Fruit fly (Drosophila melanogaster): Measurements from ENCODE around the gene CG13738.
A peak's percentile ranks its signal among the peaks of the same experiment; 100 is the strongest.

CG13738 gene

DNA sequence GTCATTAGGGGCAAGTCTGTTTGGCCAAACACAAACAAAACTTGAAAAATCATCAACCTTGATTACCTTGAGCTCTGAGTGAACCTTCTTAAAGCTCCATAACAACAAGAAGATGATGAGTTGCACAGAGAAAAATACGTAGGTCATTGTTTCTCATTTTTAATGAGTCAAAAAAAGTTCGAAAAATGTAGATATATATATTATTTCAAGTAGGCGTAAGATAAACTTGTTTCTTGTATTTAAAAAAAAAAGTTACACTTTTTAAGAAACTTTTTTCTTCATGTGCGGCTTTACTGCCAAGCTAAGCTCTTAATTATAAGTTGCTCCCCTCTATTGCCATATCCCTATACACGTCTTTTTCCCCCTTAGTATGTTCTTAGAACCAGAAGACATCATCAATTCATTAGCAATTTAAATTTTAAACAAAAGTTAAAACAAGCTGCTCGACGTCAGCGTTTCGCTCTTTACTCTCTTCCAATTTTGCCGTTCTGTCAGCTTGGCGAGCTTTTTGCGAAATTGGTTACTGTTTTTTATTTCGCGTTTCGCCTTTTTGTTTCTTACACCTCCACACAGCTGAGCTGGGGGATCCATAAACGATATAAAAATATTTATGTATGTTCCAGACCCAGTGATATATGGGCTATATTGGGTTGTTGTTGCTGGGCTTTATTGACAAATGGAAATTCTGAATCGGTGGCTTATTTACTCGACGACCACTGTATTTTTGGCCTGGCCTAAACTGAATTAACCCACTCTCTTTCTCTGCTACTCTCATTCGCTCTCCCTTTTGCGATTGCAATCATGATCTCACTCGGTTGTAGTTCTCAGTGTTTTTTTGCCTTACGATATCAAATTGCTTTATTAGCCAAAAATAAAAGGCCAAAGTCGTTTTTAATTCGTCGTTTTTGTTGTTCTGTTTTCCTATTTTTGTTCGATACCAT is 49.7 kb downstream of the CG13738 start (continued):
- TF ChIP-seq pan (optimal IDR thresholded peaks at IDR 0.05) (no peak), pan (GFP tag; optimal IDR thresholded peaks at IDR 0.05 in 1 of 2, IDR thresholded peaks at IDR 0.05 in 1 of 2) (peak in 1 of 2 experiments; percentile 70), Sox102F (GFP tag; optimal IDR thresholded peaks at IDR 0.05) (peak; percentile 29), Side (GFP tag; optimal IDR thresholded peaks at IDR 0.05) (no peak), CG9817 (tag; optimal IDR thresholded peaks at IDR 0.05) (peak; percentile 48), Pdp1 (GFP tag; optimal IDR thresholded peaks at IDR 0.05) (peak; percentile 38), bcd (GFP tag; optimal IDR thresholded peaks at IDR 0.05) (peak; percentile 58), gt (GFP tag; IDR thresholded peaks at IDR 0.05) (no peak; the same call in 1 of the 2 replicates), CG10979 (tag; optimal IDR thresholded peaks at IDR 0.05) (peak; percentile 53), CG6813 (GFP tag; optimal IDR thresholded peaks at IDR 0.05) (peak; percentile 5), chif (GFP tag; optimal IDR thresholded peaks at IDR 0.05) (peak in 1 of 2 experiments; percentile 12), CG12155 (GFP tag; optimal IDR thresholded peaks at IDR 0.05) (peak; percentile 24), grau (tag; optimal IDR thresholded peaks at IDR 0.05) (peak; percentile 56), caup (GFP tag; optimal IDR thresholded peaks at IDR 0.05; ENCODE audit: severe bottlenecking) (peak; percentile 63), oc (tag; optimal IDR thresholded peaks at IDR 0.05) (peak; percentile 43), CG2129 (GFP tag; IDR thresholded peaks at IDR 0.05; ENCODE audit: partially characterized antibody) (no peak), CG12071 (GFP tag; optimal IDR thresholded peaks at IDR 0.05) (no peak), klu (GFP tag; IDR thresholded peaks at IDR 0.05) (peak; percentile 57), pita (GFP tag; optimal IDR thresholded peaks at IDR 0.05) (no peak)

Measured in whole organism, embryonic.